Worm (Caenorhabditis elegans): ENCODE data around the gene F15D4.6.

ce11 chrII:13270776-13271175 lies 21.8 kb downstream of the F15D4.6 start, which contains the start of gene Y48C3A.5:
- TF ChIP-seq snpc-4 (tag; optimal IDR thresholded peaks at IDR 0.05), result no peak
- TF ChIP-seq lin-32 (GFP tag; optimal IDR thresholded peaks at IDR 0.05), result no peak
- TF ChIP-seq unc-62 (GFP tag; optimal IDR thresholded peaks at IDR 0.05), result no peak
- no peak for TF ChIP-seq nhr-76 (tag; optimal IDR thresholded peaks at IDR 0.05)
- no peak for TF ChIP-seq ham-2 (GFP tag; optimal IDR thresholded peaks at IDR 0.05)
- no peak for TF ChIP-seq unc-39 (tag; optimal IDR thresholded peaks at IDR 0.05)
